Fruit fly (Drosophila melanogaster): ENCODE data around the gene CG13458.
A peak's percentile ranks its signal among the peaks of the same experiment; 100 is the strongest.

CG13458 gene

DNA sequence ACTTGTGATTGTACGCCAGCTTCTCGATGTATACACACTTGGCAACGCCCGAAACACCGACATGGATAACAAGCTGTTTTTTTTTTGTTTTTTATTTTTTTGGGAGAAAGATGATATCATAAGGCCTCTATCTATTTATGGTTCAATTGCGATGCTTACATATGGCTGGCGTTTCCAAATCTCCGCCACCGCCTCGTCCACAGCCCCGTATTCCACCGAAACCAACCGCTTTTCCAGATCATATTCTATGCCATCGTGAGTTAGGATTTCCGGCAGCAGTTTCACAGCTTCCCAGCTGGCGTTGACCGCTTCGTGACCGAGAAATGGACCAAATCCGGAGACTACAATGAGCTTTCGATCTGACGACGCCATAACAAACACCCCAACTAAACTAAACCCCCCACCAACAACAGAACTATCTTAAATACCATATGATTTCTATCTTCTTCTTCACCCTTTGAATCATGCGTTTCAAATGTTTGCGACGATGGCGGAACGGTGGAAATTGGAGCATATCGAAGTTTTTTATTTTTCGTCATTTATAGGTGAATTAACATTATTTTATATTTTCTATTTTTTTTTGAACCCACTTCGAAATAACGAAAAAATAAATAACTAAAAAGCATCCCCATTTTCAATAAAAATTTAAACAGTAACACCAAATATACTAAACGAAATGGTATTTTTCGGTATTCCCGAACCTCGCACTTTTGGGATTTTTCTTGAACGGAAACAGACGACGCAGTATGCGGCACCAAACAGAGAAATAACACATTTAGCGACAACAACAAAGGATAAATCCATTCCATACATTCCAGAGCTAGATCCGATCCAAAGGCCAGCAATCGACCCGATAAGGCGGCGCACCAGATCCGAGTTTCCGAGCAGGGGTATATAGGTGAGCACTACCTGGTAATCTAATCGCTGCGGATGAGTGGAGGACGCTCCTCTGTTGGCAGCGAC, 30.6 kb downstream of the CG13458 start, which contains the start of the genes CG32147 and Pex3 (continued):
- TF ChIP-seq CG8290 (GFP tag; optimal IDR thresholded peaks at IDR 0.05) (peak; percentile 8), CG8290 (tag; optimal IDR thresholded peaks at IDR 0.05) (peak in 1 of 2 experiments; percentile 33), sna (GFP tag; IDR thresholded peaks at IDR 0.05; ENCODE audit: partially characterized antibody) (peak; percentile 26; the same call in 1 of the 2 replicates), HmgZ (tag; optimal IDR thresholded peaks at IDR 0.05) (peak; percentile 1), da (GFP tag; optimal IDR thresholded peaks at IDR 0.05) (no peak), Stat92E (GFP tag; optimal IDR thresholded peaks at IDR 0.05) (peak in 1 of 3 experiments; percentile 39), MBD-R2 (GFP tag; IDR thresholded peaks at IDR 0.05) (peak; percentile 45; the same call in 1 of the 2 replicates), CHES-1-like (GFP tag; optimal IDR thresholded peaks at IDR 0.05) (peak; percentile 19), CG17385 (GFP tag; optimal IDR thresholded peaks at IDR 0.05) (peak; percentile 97), lbe (GFP tag; optimal IDR thresholded peaks at IDR 0.05) (peak; percentile 61), CTCF (GFP tag; optimal IDR thresholded peaks at IDR 0.05) (peak; percentile 68), Spps (tag; optimal IDR thresholded peaks at IDR 0.05) (no peak), Sox100B (GFP tag; optimal IDR thresholded peaks at IDR 0.05) (peak; percentile 2), Sin3A (optimal IDR thresholded peaks at IDR 0.05) (peak; percentile 79), CG17361 (GFP tag; IDR thresholded peaks at IDR 0.05) (peak; percentile 47; the same call in 1 of the 3 replicates), Deaf1 (tag; optimal IDR thresholded peaks at IDR 0.05) (peak; percentile 32), slbo (GFP tag; IDR thresholded peaks at IDR 0.05) (no peak), CrebB (tag; optimal IDR thresholded peaks at IDR 0.05) (no peak), hb (GFP tag; IDR thresholded peaks at IDR 0.05; ENCODE audit: partially characterized antibody) (0 out of 3 replicates have a peak, but pooled peaks have one; percentile 12), YL-1 (GFP tag; optimal IDR thresholded peaks at IDR 0.05) (peak; percentile 85)

- TF ChIP-seq Trl (optimal IDR thresholded peaks at IDR 0.05) (peak; percentile 38 to 66), Trl (GFP tag; optimal IDR thresholded peaks at IDR 0.05) (no peak), pita (GFP tag; optimal IDR thresholded peaks at IDR 0.05) (peak; percentile 30), corto (GFP tag; optimal IDR thresholded peaks at IDR 0.05) (no peak), CG18599 (GFP tag; optimal IDR thresholded peaks at IDR 0.05) (no peak), fru (optimal IDR thresholded peaks at IDR 0.05) (no peak), Max (GFP tag; optimal IDR thresholded peaks at IDR 0.05) (no peak), sisA (GFP tag; IDR thresholded peaks at IDR 0.05) (no peak), CG6683 (GFP tag; optimal IDR thresholded peaks at IDR 0.05) (no peak), CG5953 (GFP tag; IDR thresholded peaks at IDR 0.05) (no peak), Fer3 (tag; optimal IDR thresholded peaks at IDR 0.05) (no peak), Hr3 (GFP tag; optimal IDR thresholded peaks at IDR 0.05) (no peak), toy (GFP tag; IDR thresholded peaks at IDR 0.05) (no peak), CG11456 (GFP tag; IDR thresholded peaks at IDR 0.05) (no peak), CG7745 (tag; optimal IDR thresholded peaks at IDR 0.05) (no peak), Sin3A (optimal IDR thresholded peaks at IDR 0.05) (no peak), lilli (GFP tag; optimal IDR thresholded peaks at IDR 0.05) (no peak), ewg (GFP tag; optimal IDR thresholded peaks at IDR 0.05) (peak; percentile 81), CG17568 (GFP tag; optimal IDR thresholded peaks at IDR 0.05) (no peak), Doc3 (GFP tag; IDR thresholded peaks at IDR 0.05; ENCODE audit: partially characterized antibody) (no peak), amos (GFP tag; IDR thresholded peaks at IDR 0.05; ENCODE audit: partially characterized antibody) (no peak), stc (GFP tag; IDR thresholded peaks at IDR 0.05) (no peak), tup (GFP tag; optimal IDR thresholded peaks at IDR 0.05) (no peak), CG6854 (GFP tag; optimal IDR thresholded peaks at IDR 0.05) (no peak), insv (GFP tag; optimal IDR thresholded peaks at IDR 0.05) (no peak), lbe (GFP tag; optimal IDR thresholded peaks at IDR 0.05) (no peak), B-H1 (GFP tag; IDR thresholded peaks at IDR 0.05) (no peak), CG4617 (GFP tag; optimal IDR thresholded peaks at IDR 0.05; ENCODE audit: borderline replicate concordance) (no peak), br (optimal IDR thresholded peaks at IDR 0.05) (no peak), CG7556 (GFP tag; optimal IDR thresholded peaks at IDR 0.05) (no peak), CG3847 (GFP tag; IDR thresholded peaks at IDR 0.05) (no peak)
These were observed 33.4 kb downstream of the CG13458 start, which contains the start of gene FucTA for dm6 chr3L:15146643-15147187. Gene FucTA, plus strand, starts transcription at chr3L:15147137.

Measured in whole organism, embryonic.